Worm (Caenorhabditis elegans): ENCODE results near the gene srbc-45.

DNA sequence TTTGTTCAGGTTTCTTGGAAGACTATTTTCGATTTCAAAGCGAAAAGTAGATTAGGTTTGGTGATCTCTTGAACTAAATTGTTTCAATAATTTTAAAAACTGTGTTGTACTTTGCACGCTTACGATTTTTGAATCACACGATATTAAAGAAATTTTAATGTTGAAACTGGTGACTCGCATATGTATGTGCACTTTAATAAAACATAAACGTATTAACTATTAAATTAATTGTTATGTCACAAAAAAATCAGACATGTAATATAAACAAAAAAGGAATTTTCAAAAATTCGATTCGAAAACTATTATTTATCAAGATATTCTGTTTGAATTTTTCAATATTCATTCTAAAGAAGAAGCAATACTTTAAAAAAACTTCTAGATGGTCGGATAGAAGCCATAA, 23.8 kb downstream of the srbc-45 start, which contains the start of gene ugt-15:
- no peak for TF ChIP-seq T26A5.8 (tag; optimal IDR thresholded peaks at IDR 0.05)
- no peak for TF ChIP-seq nfya-1 (tag; optimal IDR thresholded peaks at IDR 0.05; ENCODE audit: borderline replicate concordance, insufficient read depth)
- no peak for TF ChIP-seq ZK185.1 (tag; optimal IDR thresholded peaks at IDR 0.05; ENCODE audit: poor library complexity, severe bottlenecking)
- no peak for TF ChIP-seq lir-1 (GFP tag; conservative IDR thresholded peaks at IDR 0.05)
- TF ChIP-seq snpc-4 (GFP tag; optimal IDR thresholded peaks at IDR 0.05) = no peak
- no peak for TF ChIP-seq snpc-4 (tag; optimal IDR thresholded peaks at IDR 0.05)
